Fruit fly (Drosophila melanogaster) whole organism, embryonic: ENCODE results near the gene CG2772.
A peak's percentile ranks its signal among the peaks of the same experiment; 100 is the strongest.

Experiments used
- CG1024 ChIP-seq: fragments of 200-800 bp; sonication (Bioruptor generic); IDR thresholded peaks from 2 replicates; pipeline ENCODE4 v1.3.6; 2022; ENCODE audit warnings: missing biosample characterization, missing genetic modification characterization
- CG11723 ChIP-seq: fragments of 200-800 bp; sonication (Bioruptor generic); optimal IDR thresholded peaks from 2 replicates; lab custom pipeline; 2017; ENCODE audit warnings: missing biosample characterization, mild to moderate bottlenecking, missing genetic modification characterization
- CG13123 ChIP-seq: fragments of 200-800 bp; sonication (Bioruptor generic); optimal IDR thresholded peaks from 2 replicates; lab custom pipeline; 2016; ENCODE audit warnings: missing biosample characterization, missing genetic modification characterization
- CG13894 ChIP-seq: fragments of 200-800 bp; sonication (Bioruptor generic); optimal IDR thresholded peaks from 3 replicates; lab custom pipeline; 2018; ENCODE audit warnings: missing biosample characterization, mild to moderate bottlenecking, missing genetic modification characterization, moderate library complexity
- CG14441 ChIP-seq: fragments of 200-800 bp; sonication (Bioruptor generic); IDR thresholded peaks from 2 replicates; pipeline ENCODE4 v1.3.6; 2022; ENCODE audit warnings: missing biosample characterization, missing genetic modification characterization
- CG14667 ChIP-seq: fragments of 200-800 bp; sonication (Bioruptor generic); IDR thresholded peaks from 2 replicates; pipeline ENCODE4 v1.3.6; 2022; ENCODE audit warnings: missing biosample characterization, missing genetic modification characterization
- CG16779 ChIP-seq: fragments of 200-800 bp; sonication (Bioruptor generic); IDR thresholded peaks from 2 replicates; pipeline ENCODE4 v1.3.6; 2022; ENCODE audit warnings: missing biosample characterization, missing genetic modification characterization
- CG17359 ChIP-seq: fragments of 200-800 bp; sonication (Bioruptor generic); optimal IDR thresholded peaks from 3 replicates; lab custom pipeline; 2018; ENCODE audit warnings: missing biosample characterization, mild to moderate bottlenecking, missing genetic modification characterization, moderate library complexity
- CG18599 ChIP-seq: fragments of 200-800 bp; sonication (Bioruptor generic); optimal IDR thresholded peaks from 3 replicates; lab custom pipeline; 2017; ENCODE audit warnings: missing biosample characterization, missing genetic modification characterization, mild to moderate bottlenecking, moderate library complexity, missing genetic modification reagents
- CG2712 ChIP-seq: fragments of 200-800 bp; optimal IDR thresholded peaks from 3 replicates; lab custom pipeline; 2019; ENCODE audit warnings: missing biosample characterization, mild to moderate bottlenecking, missing genetic modification characterization, moderate library complexity
- CG32767 ChIP-seq: fragments of 200-800 bp; sonication (Bioruptor generic); IDR thresholded peaks from 2 replicates; pipeline ENCODE4 v1.3.6; 2022; ENCODE audit warnings: missing biosample characterization, missing genetic modification characterization
- CG4328 ChIP-seq: fragments of 200-800 bp; sonication (Bioruptor generic); optimal IDR thresholded peaks from 3 replicates; lab custom pipeline; 2017; ENCODE audit warnings: missing biosample characterization, missing genetic modification reagents, missing genetic modification characterization
- CG43689 ChIP-seq: fragments of 200-800 bp; sonication (Bioruptor generic); IDR thresholded peaks from 2 replicates; pipeline ENCODE4 v1.3.6; 2022; ENCODE audit warnings: missing biosample characterization, missing genetic modification characterization
- CG4730 ChIP-seq: fragments of 200-800 bp; sonication (Bioruptor generic); IDR thresholded peaks from 2 replicates; pipeline ENCODE4 v1.3.6; 2022; ENCODE audit warnings: missing biosample characterization, missing genetic modification characterization
- CG4820 ChIP-seq: fragments of 200-800 bp; sonication (Bioruptor generic); optimal IDR thresholded peaks from 3 replicates; lab custom pipeline; 2016; ENCODE audit warnings: missing biosample characterization, missing genetic modification characterization
- CG5245 ChIP-seq: fragments of 200-800 bp; sonication (Bioruptor generic); optimal IDR thresholded peaks from 3 replicates; lab custom pipeline; 2016; ENCODE audit warnings: missing biosample characterization, missing genetic modification characterization
- CG6689 ChIP-seq: fragments of 200-800 bp; sonication (Bioruptor generic); IDR thresholded peaks from 2 replicates; pipeline ENCODE4 v1.3.6; 2022; ENCODE audit warnings: missing biosample characterization, missing genetic modification characterization
- CG7357 ChIP-seq: fragments of 200-800 bp; sonication (Bioruptor generic); IDR thresholded peaks from 3 replicates; pipeline ENCODE4 v1.3.6; 2022; ENCODE audit warnings: missing biosample characterization, missing genetic modification characterization
- CG8089 ChIP-seq: fragments of 200-800 bp; sonication (Bioruptor generic); optimal IDR thresholded peaks from 3 replicates; lab custom pipeline; 2016; ENCODE audit warnings: missing biosample characterization, missing genetic modification characterization
- CG8290 ChIP-seq, 3 experiments: fragments of 200-800 bp; sonication (Bioruptor generic); optimal IDR thresholded peaks; 2 replicates each; lab custom pipeline; 2016 to 2019; ENCODE audit warnings: missing biosample characterization in 3 of 3, missing genetic modification characterization in 3 of 3, mild to moderate bottlenecking in 2 of 3, moderate library complexity in 1 of 3
- CG8944 ChIP-seq: fragments of 200-800 bp; sonication (Bioruptor generic); optimal IDR thresholded peaks from 3 replicates; lab custom pipeline; 2016; ENCODE audit warnings: missing biosample characterization, missing genetic modification characterization
- E2f1 ChIP-seq: fragments of 200-800 bp; sonication (Bioruptor generic); IDR thresholded peaks from 2 replicates; pipeline ENCODE4 v1.3.6; 2022; ENCODE audit warnings: missing biosample characterization, missing genetic modification characterization
- Fer1 ChIP-seq: fragments of 200-800 bp; sonication (Bioruptor generic); optimal IDR thresholded peaks from 2 replicates; lab custom pipeline; 2017; ENCODE audit warnings: missing biosample characterization, mild to moderate bottlenecking, missing genetic modification characterization
- Gsc ChIP-seq: fragments of 200-800 bp; sonication (Bioruptor generic); IDR thresholded peaks from 2 replicates; pipeline ENCODE4 v1.3.6; 2022; ENCODE audit warnings: missing biosample characterization, missing genetic modification characterization
- Nf-YB ChIP-seq: fragments of 200-800 bp; sonication (Bioruptor generic); optimal IDR thresholded peaks from 3 replicates; lab custom pipeline; 2019; ENCODE audit warnings: missing biosample characterization, mild to moderate bottlenecking, missing genetic modification characterization, moderate library complexity
- Ptx1 ChIP-seq: fragments of 200-800 bp; sonication (Bioruptor generic); IDR thresholded peaks from 2 replicates; pipeline ENCODE4 v1.3.6; 2022; ENCODE audit warnings: missing biosample characterization, missing genetic modification characterization
- Spps ChIP-seq: fragments of 200-800 bp; sonication (Bioruptor generic); optimal IDR thresholded peaks from 2 replicates; lab custom pipeline; 2018; ENCODE audit warnings: missing biosample characterization, mild to moderate bottlenecking, missing genetic modification characterization
- Sry-β ChIP-seq: fragments of 200-800 bp; sonication (Bioruptor generic); optimal IDR thresholded peaks from 2 replicates; lab custom pipeline; 2018; ENCODE audit warnings: missing biosample characterization, mild to moderate bottlenecking, missing genetic modification characterization, moderate library complexity
- Sry-δ ChIP-seq: fragments of 200-800 bp; sonication (Bioruptor generic); optimal IDR thresholded peaks from 2 replicates; lab custom pipeline; 2016; ENCODE audit warnings: missing biosample characterization, missing genetic modification characterization
- Taf1 ChIP-seq: fragments of 200-800 bp; sonication (Bioruptor generic); IDR thresholded peaks from 2 replicates; pipeline ENCODE4 v1.3.6; 2022; ENCODE audit warnings: missing biosample characterization, missing genetic modification characterization
- amos ChIP-seq: fragments of 200-800 bp; sonication (Bioruptor generic); IDR thresholded peaks from 2 replicates; pipeline ENCODE4 v1.3.6; 2022; ENCODE audit warnings: missing biosample characterization, missing genetic modification characterization; ENCODE audit not compliant: partially characterized antibody
- ara ChIP-seq: fragments of 200-800 bp; sonication (Bioruptor generic); IDR thresholded peaks from 2 replicates; pipeline ENCODE4 v1.3.6; 2022; ENCODE audit warnings: missing biosample characterization, missing genetic modification characterization
- br ChIP-seq: fragments of >200 bp; optimal IDR thresholded peaks from 2 replicates; lab custom pipeline; 2017
- chn ChIP-seq: fragments of 200-800 bp; sonication (Bioruptor generic); optimal IDR thresholded peaks from 2 replicates; lab custom pipeline; 2016; ENCODE audit warnings: missing biosample characterization, missing genetic modification characterization
- dati ChIP-seq: fragments of 200-800 bp; sonication (Bioruptor generic); IDR thresholded peaks from 2 replicates; pipeline ENCODE4 v1.3.6; 2022; ENCODE audit warnings: missing biosample characterization, missing genetic modification characterization
- eve ChIP-seq, 2 experiments: fragments of >200 bp; optimal IDR thresholded peaks; 2 replicates each; lab custom pipeline; 2017; ENCODE audit warnings: missing biosample characterization in 2 of 2, missing genetic modification characterization in 2 of 2
- eyg ChIP-seq: fragments of 200-800 bp; sonication (Bioruptor generic); optimal IDR thresholded peaks from 3 replicates; lab custom pipeline; 2016; ENCODE audit warnings: missing biosample characterization, missing genetic modification characterization
- fru ChIP-seq: fragments of >200 bp; optimal IDR thresholded peaks from 2 replicates; lab custom pipeline; 2017
- fu2 ChIP-seq: fragments of 200-800 bp; sonication (Bioruptor generic); optimal IDR thresholded peaks from 2 replicates; lab custom pipeline; 2016; ENCODE audit warnings: missing biosample characterization, missing genetic modification characterization
- gfzf ChIP-seq: fragments of 200-800 bp; sonication (Bioruptor generic); optimal IDR thresholded peaks from 2 replicates; lab custom pipeline; 2016; ENCODE audit warnings: missing biosample characterization, mild to moderate bottlenecking, missing genetic modification characterization, moderate library complexity
- kni ChIP-seq: fragments of 200-800 bp; sonication (Bioruptor generic); optimal IDR thresholded peaks from 3 replicates; lab custom pipeline; 2017; ENCODE audit warnings: mild to moderate bottlenecking, missing biosample characterization, missing genetic modification reagents, missing genetic modification characterization
- mld ChIP-seq: fragments of 200-800 bp; sonication (Bioruptor generic); IDR thresholded peaks from 3 replicates; pipeline ENCODE4 v1.3.6; 2022; ENCODE audit warnings: missing biosample characterization, missing genetic modification characterization; ENCODE audit not compliant: partially characterized antibody
- pfk ChIP-seq: fragments of 200-800 bp; sonication (Bioruptor generic); optimal IDR thresholded peaks from 2 replicates; lab custom pipeline; 2018; ENCODE audit warnings: missing biosample characterization, mild to moderate bottlenecking, missing genetic modification characterization, moderate library complexity
- prd ChIP-seq, 3 experiments: fragments of >200 bp in 2 of 3; fragments of 200-800 bp in 1 of 3; sonication (Bioruptor generic) in 1 of 3; optimal IDR thresholded peaks in 2 of 3; IDR thresholded peaks in 1 of 3; 2 replicates in 2 of 3; 3 replicates in 1 of 3; pipeline versions ENCODE4 v1.3.6 to Lab custom; 2017 to 2022; ENCODE audit warnings: missing biosample characterization in 1 of 3, missing genetic modification characterization in 1 of 3
- pros ChIP-seq: fragments of 200-800 bp; sonication (Bioruptor generic); optimal IDR thresholded peaks from 3 replicates; lab custom pipeline; 2019; ENCODE audit warnings: missing biosample characterization, mild to moderate bottlenecking, missing genetic modification characterization, moderate library complexity
- unc-4 ChIP-seq: fragments of 200-800 bp; sonication (Bioruptor generic); IDR thresholded peaks from 2 replicates; pipeline ENCODE4 v1.3.6; 2022; ENCODE audit warnings: missing biosample characterization, missing genetic modification characterization; ENCODE audit not compliant: partially characterized antibody
- zen ChIP-seq: fragments of 200-800 bp; sonication (Bioruptor generic); optimal IDR thresholded peaks from 3 replicates; lab custom pipeline; 2018; ENCODE audit warnings: missing biosample characterization, mild to moderate bottlenecking, missing genetic modification characterization, moderate library complexity
- zfh2 ChIP-seq: fragments of 200-800 bp; sonication (Bioruptor generic); optimal IDR thresholded peaks from 2 replicates; lab custom pipeline; 2016; ENCODE audit warnings: missing biosample characterization, missing genetic modification characterization

Gene CG2772

dm6 chr2L:3478034-3478880 lies 32.5 kb downstream of the CG2772 start, which contains the start of gene Thor (continued):
- TF ChIP-seq CG13123 (peak; percentile 31), chn (GFP tag; lab: Kevin White, UChicago) (peak; percentile 64), mld (peak; percentile 55; the same call in 1 of the 3 replicates), prd (optimal IDR thresholded peaks at IDR 0.05; lab: Kevin White, UChicago) (no peak), prd (GFP tag; IDR thresholded peaks at IDR 0.05; lab: Robert Waterston, UW) (peak; percentile 34; the same call in 2 of the 3 replicates), eyg (GFP tag; lab: Kevin White, UChicago) (peak; percentile 72), CG2712 (peak; percentile 56), zen (tag; lab: Kevin White, UChicago) (no peak), CG18599 (GFP tag; lab: Kevin White, UChicago) (peak; percentile 85), CG4328 (GFP tag; lab: Kevin White, UChicago) (peak; percentile 72), Ptx1 (GFP tag; lab: Robert Waterston, UW) (no peak), CG5245 (GFP tag; lab: Kevin White, UChicago) (peak; percentile 39), ara (GFP tag; lab: Robert Waterston, UW) (peak; percentile 86), CG8089 (GFP tag; lab: Kevin White, UChicago) (peak; percentile 45), pros (GFP tag; lab: Kevin White, UChicago) (peak; percentile 68), Spps (tag; lab: Kevin White, UChicago) (peak; percentile 21), Nf-YB (GFP tag; lab: Kevin White, UChicago) (peak; percentile 22), CG16779 (GFP tag; lab: Robert Waterston, UW) (peak; percentile 82), CG14441 (GFP tag; lab: Robert Waterston, UW) (peak; percentile 40; the same call in 1 of the 2 replicates), CG14667 (GFP tag; lab: Robert Waterston, UW) (peak; percentile 38; the same call in 1 of the 2 replicates), pfk (GFP tag; lab: Kevin White, UChicago) (peak; percentile 29), fu2 (GFP tag; lab: Kevin White, UChicago) (peak; percentile 29), CG8944 (GFP tag; lab: Kevin White, UChicago) (peak; percentile 26), Sry-δ (GFP tag; lab: Kevin White, UChicago) (peak; percentile 11), Sry-β (no peak), CG32767 (GFP tag; lab: Robert Waterston, UW) (peak; percentile 66), E2f1 (GFP tag; lab: Robert Waterston, UW) (peak; percentile 23; the same call in 1 of the 2 replicates), br (no peak), zfh2 (peak; percentile 50), eve (GFP tag; optimal IDR thresholded peaks at IDR 0.05; lab: Kevin White, UChicago) (no peak), CG4730 (GFP tag; lab: Robert Waterston, UW) (peak; percentile 31; the same call in 1 of the 2 replicates), CG4820 (GFP tag; lab: Kevin White, UChicago) (peak; percentile 13), amos (GFP tag; lab: Robert Waterston, UW) (peak; percentile 57; the same call in 1 of the 2 replicates), CG6689 (GFP tag; lab: Robert Waterston, UW) (no peak), fru (no peak), gfzf (GFP tag; lab: Kevin White, UChicago) (no peak), CG8290 (GFP tag; optimal IDR thresholded peaks at IDR 0.05; lab: Kevin White, UChicago) (no peak), CG8290 (tag; optimal IDR thresholded peaks at IDR 0.05; lab: Kevin White, UChicago) (peak; percentile 65 to 94), CG17359 (tag; lab: Kevin White, UChicago) (peak; percentile 69), CG43689 (GFP tag; lab: Robert Waterston, UW) (peak; percentile 43; the same call in 1 of the 2 replicates), CG7357 (no peak), dati (peak; percentile 69), Fer1 (GFP tag; lab: Kevin White, UChicago) (peak; percentile 79), CG13894 (peak; percentile 87), unc-4 (peak; percentile 39; the same call in 1 of the 2 replicates), CG11723 (peak; percentile 50), Taf1 (GFP tag; lab: Robert Waterston, UW) (0 out of 2 replicates have a peak, but pooled peaks have one; percentile 46), kni (GFP tag; lab: Kevin White, UChicago) (peak; percentile 81), CG1024 (GFP tag; lab: Robert Waterston, UW) (peak; percentile 76), Gsc (no peak)
